Fruit fly (Drosophila melanogaster): ENCODE data around the gene Pp2B-14D.

DNA sequence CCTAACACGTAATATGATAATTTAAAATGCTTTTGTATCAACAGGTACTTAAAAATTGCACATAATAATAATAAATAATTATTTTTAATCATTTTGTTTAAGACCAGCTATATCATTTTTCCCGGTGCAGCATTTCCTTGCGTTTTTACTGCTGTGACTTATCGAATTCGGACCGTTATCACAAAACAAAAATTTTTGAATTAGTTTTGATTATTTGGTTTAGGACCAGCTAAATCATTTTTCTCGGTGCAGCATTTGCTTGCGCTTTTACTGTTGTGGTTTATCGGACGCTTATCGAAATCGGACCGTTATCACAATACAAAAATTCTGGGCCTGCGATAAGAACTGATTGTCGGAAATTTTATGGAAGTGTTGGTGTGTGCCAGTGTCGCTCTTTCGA is 7.2 kb downstream of the Pp2B-14D start:
- TF ChIP-seq CG8478 (optimal IDR thresholded peaks at IDR 0.05), result no peak
- no peak for TF ChIP-seq usp (GFP tag; optimal IDR thresholded peaks at IDR 0.05)
- no peak for TF ChIP-seq psq (optimal IDR thresholded peaks at IDR 0.05)

All from whole organism.